Fruit fly (Drosophila melanogaster) whole organism, embryonic: ENCODE results near the gene Pi4KIIalpha.
A peak's percentile ranks its signal among the peaks of the same experiment; 100 is the strongest.

Experiments used
- Abd-B ChIP-seq: fragments of 200-800 bp; sonication (Bioruptor generic); optimal IDR thresholded peaks from 2 replicates; lab custom pipeline; 2018; ENCODE audit warnings: missing biosample characterization, mild to moderate bottlenecking, missing genetic modification characterization, moderate library complexity
- CG10431 ChIP-seq: fragments of 200-800 bp; sonication (Bioruptor generic); optimal IDR thresholded peaks from 3 replicates; lab custom pipeline; 2018; ENCODE audit warnings: missing biosample characterization, mild to moderate bottlenecking, missing genetic modification characterization
- CG11695 ChIP-seq: fragments of 200-800 bp; sonication (Bioruptor generic); IDR thresholded peaks from 3 replicates; pipeline ENCODE4 v1.3.6; 2022; ENCODE audit warnings: missing biosample characterization, missing genetic modification characterization
- CG11723 ChIP-seq: fragments of 200-800 bp; sonication (Bioruptor generic); optimal IDR thresholded peaks from 2 replicates; lab custom pipeline; 2017; ENCODE audit warnings: missing biosample characterization, mild to moderate bottlenecking, missing genetic modification characterization
- CG12219 ChIP-seq: fragments of 200-800 bp; sonication (Bioruptor generic); optimal IDR thresholded peaks from 3 replicates; lab custom pipeline; 2018; ENCODE audit warnings: missing biosample characterization, mild to moderate bottlenecking, missing genetic modification characterization
- CG12659 ChIP-seq: fragments of 200-800 bp; sonication (Bioruptor generic); optimal IDR thresholded peaks from 3 replicates; lab custom pipeline; 2017; ENCODE audit warnings: mild to moderate bottlenecking, missing biosample characterization, missing genetic modification reagents, missing genetic modification characterization
- CG13894 ChIP-seq: fragments of 200-800 bp; sonication (Bioruptor generic); optimal IDR thresholded peaks from 3 replicates; lab custom pipeline; 2018; ENCODE audit warnings: missing biosample characterization, mild to moderate bottlenecking, missing genetic modification characterization, moderate library complexity
- CG14441 ChIP-seq: fragments of 200-800 bp; sonication (Bioruptor generic); IDR thresholded peaks from 2 replicates; pipeline ENCODE4 v1.3.6; 2022; ENCODE audit warnings: missing biosample characterization, missing genetic modification characterization
- CG18476 ChIP-seq: fragments of 200-800 bp; sonication (Bioruptor generic); optimal IDR thresholded peaks from 2 replicates; lab custom pipeline; 2016; ENCODE audit warnings: missing biosample characterization, mild to moderate bottlenecking, missing genetic modification characterization
- CG18764 ChIP-seq: fragments of 200-800 bp; sonication (Bioruptor generic); optimal IDR thresholded peaks from 3 replicates; lab custom pipeline; 2016; ENCODE audit warnings: missing biosample characterization, missing genetic modification characterization
- CG30403 ChIP-seq: fragments of 200-800 bp; sonication (Bioruptor generic); optimal IDR thresholded peaks from 3 replicates; lab custom pipeline; 2016; ENCODE audit warnings: missing biosample characterization, missing genetic modification characterization
- CG3163 ChIP-seq: fragments of 200-800 bp; sonication (Bioruptor generic); optimal IDR thresholded peaks from 3 replicates; lab custom pipeline; 2016; ENCODE audit warnings: missing biosample characterization, missing genetic modification characterization
- CG4707 ChIP-seq: fragments of 200-800 bp; sonication (Bioruptor generic); optimal IDR thresholded peaks from 2 replicates; lab custom pipeline; 2018; ENCODE audit warnings: missing biosample characterization, mild to moderate bottlenecking, missing genetic modification characterization, moderate library complexity
- CG7372 ChIP-seq: fragments of 200-800 bp; sonication (Bioruptor generic); IDR thresholded peaks from 2 replicates; pipeline ENCODE4 v1.3.6; 2022; ENCODE audit warnings: missing biosample characterization, missing genetic modification characterization
- CG7556 ChIP-seq: fragments of 200-800 bp; sonication (Bioruptor generic); optimal IDR thresholded peaks from 2 replicates; lab custom pipeline; 2017; ENCODE audit warnings: missing biosample characterization, mild to moderate bottlenecking, missing genetic modification characterization
- CG9437 ChIP-seq: fragments of 200-800 bp; sonication (Bioruptor generic); optimal IDR thresholded peaks from 2 replicates; lab custom pipeline; 2018; ENCODE audit warnings: missing biosample characterization, mild to moderate bottlenecking, missing genetic modification characterization
- CG9797 ChIP-seq: fragments of 200-800 bp; sonication (Bioruptor generic); optimal IDR thresholded peaks from 3 replicates; lab custom pipeline; 2018; ENCODE audit warnings: missing biosample characterization, mild to moderate bottlenecking, missing genetic modification characterization
- CoRest ChIP-seq: fragments of 200-800 bp; sonication (Bioruptor generic); optimal IDR thresholded peaks from 3 replicates; lab custom pipeline; 2018; ENCODE audit warnings: missing biosample characterization, mild to moderate bottlenecking, missing genetic modification characterization, moderate library complexity
- Dip2 ChIP-seq: fragments of 200-800 bp; sonication (Bioruptor generic); IDR thresholded peaks from 2 replicates; pipeline ENCODE4 v1.3.6; 2022; ENCODE audit warnings: missing biosample characterization, missing genetic modification characterization
- Dll ChIP-seq: fragments of 200-800 bp; sonication (Bioruptor generic); IDR thresholded peaks from 4 replicates; pipeline ENCODE4 v1.3.6; 2022; ENCODE audit warnings: missing biosample characterization, missing genetic modification characterization; ENCODE audit not compliant: partially characterized antibody
- Drgx ChIP-seq: fragments of 200-800 bp; sonication (Bioruptor generic); IDR thresholded peaks from 2 replicates; pipeline ENCODE4 v1.3.6; 2022; ENCODE audit warnings: missing biosample characterization, missing genetic modification characterization
- Mad ChIP-seq: fragments of 200-800 bp; sonication (Bioruptor generic); optimal IDR thresholded peaks from 2 replicates; lab custom pipeline; 2016; ENCODE audit warnings: missing biosample characterization, missing genetic modification characterization
- Neu2 ChIP-seq: fragments of 200-800 bp; sonication (Bioruptor generic); optimal IDR thresholded peaks from 3 replicates; lab custom pipeline; 2016; ENCODE audit warnings: missing biosample characterization, missing genetic modification characterization, borderline replicate concordance
- Pdp1 ChIP-seq, 2 experiments: fragments of 200-800 bp; sonication (Bioruptor generic); optimal IDR thresholded peaks; 3 replicates each; lab custom pipeline; 2016; ENCODE audit warnings: missing biosample characterization in 2 of 2, missing genetic modification characterization in 2 of 2, mild to moderate bottlenecking in 1 of 2, moderate library complexity in 1 of 2
- YL-1 ChIP-seq: fragments of 200-800 bp; sonication (Bioruptor generic); optimal IDR thresholded peaks from 3 replicates; lab custom pipeline; 2017; ENCODE audit warnings: missing biosample characterization, mild to moderate bottlenecking, missing genetic modification characterization
- ac ChIP-seq: fragments of 200-800 bp; sonication (Bioruptor generic); optimal IDR thresholded peaks from 3 replicates; lab custom pipeline; 2017; ENCODE audit warnings: missing biosample characterization, mild to moderate bottlenecking, missing genetic modification characterization
- amos ChIP-seq: fragments of 200-800 bp; sonication (Bioruptor generic); IDR thresholded peaks from 2 replicates; pipeline ENCODE4 v1.3.6; 2022; ENCODE audit warnings: missing biosample characterization, missing genetic modification characterization; ENCODE audit not compliant: partially characterized antibody
- bsh ChIP-seq, 2 experiments: fragments of 200-800 bp; sonication (Bioruptor generic); optimal IDR thresholded peaks; 2 replicates each; lab custom pipeline; 2017 to 2018; ENCODE audit warnings: mild to moderate bottlenecking in 2 of 2, missing biosample characterization in 2 of 2, missing genetic modification characterization in 2 of 2, moderate library complexity in 1 of 2
- caup ChIP-seq: fragments of 200-800 bp; sonication (Bioruptor generic); optimal IDR thresholded peaks from 3 replicates; lab custom pipeline; 2017; ENCODE audit warnings: missing biosample characterization, mild to moderate bottlenecking, missing genetic modification characterization, moderate library complexity; ENCODE audit not compliant: severe bottlenecking
- crc ChIP-seq: fragments of 200-800 bp; sonication (Bioruptor generic); optimal IDR thresholded peaks from 2 replicates; lab custom pipeline; 2016; ENCODE audit warnings: missing biosample characterization, missing genetic modification characterization
- crp ChIP-seq, 2 experiments: fragments of 200-800 bp; sonication (Bioruptor generic); optimal IDR thresholded peaks; 2 replicates in 1 of 2; 3 replicates in 1 of 2; lab custom pipeline; 2017; ENCODE audit warnings: missing biosample characterization in 2 of 2, missing genetic modification characterization in 2 of 2, mild to moderate bottlenecking in 1 of 2, moderate library complexity in 1 of 2
- gce ChIP-seq: fragments of 200-800 bp; sonication (Bioruptor generic); IDR thresholded peaks from 3 replicates; pipeline ENCODE4 v1.3.6; 2022; ENCODE audit warnings: missing biosample characterization, missing genetic modification characterization
- gem ChIP-seq: fragments of 200-800 bp; sonication (Bioruptor generic); optimal IDR thresholded peaks from 2 replicates; lab custom pipeline; 2019; ENCODE audit warnings: missing biosample characterization, mild to moderate bottlenecking, missing genetic modification characterization, moderate library complexity
- gro ChIP-seq: fragments of 200-800 bp; sonication (Bioruptor generic); optimal IDR thresholded peaks from 2 replicates; lab custom pipeline; 2016; ENCODE audit warnings: missing biosample characterization, missing genetic modification characterization
- hb ChIP-seq: fragments of 200-800 bp; sonication (Bioruptor generic); IDR thresholded peaks from 3 replicates; pipeline ENCODE4 v1.3.6; 2022; ENCODE audit warnings: missing biosample characterization, missing genetic modification characterization; ENCODE audit not compliant: partially characterized antibody
- kni ChIP-seq: fragments of 200-800 bp; sonication (Bioruptor generic); optimal IDR thresholded peaks from 3 replicates; lab custom pipeline; 2017; ENCODE audit warnings: mild to moderate bottlenecking, missing biosample characterization, missing genetic modification reagents, missing genetic modification characterization
- schlank ChIP-seq: fragments of 200-800 bp; sonication (Bioruptor generic); optimal IDR thresholded peaks from 2 replicates; lab custom pipeline; 2018; ENCODE audit warnings: missing biosample characterization, mild to moderate bottlenecking, missing genetic modification characterization
- sens-2 ChIP-seq: fragments of 200-800 bp; sonication (Bioruptor generic); IDR thresholded peaks from 2 replicates; pipeline ENCODE4 v1.3.6; 2022; ENCODE audit warnings: missing biosample characterization, missing genetic modification characterization
- seq ChIP-seq: fragments of 200-800 bp; sonication (Bioruptor generic); IDR thresholded peaks from 2 replicates; pipeline ENCODE4 v1.3.6; 2022; ENCODE audit warnings: missing biosample characterization, missing genetic modification characterization
- shn ChIP-seq: fragments of 200-800 bp; sonication (Bioruptor generic); optimal IDR thresholded peaks from 3 replicates; lab custom pipeline; 2016; ENCODE audit warnings: missing biosample characterization, missing genetic modification characterization
- slou ChIP-seq: fragments of 200-800 bp; sonication (Bioruptor generic); optimal IDR thresholded peaks from 3 replicates; lab custom pipeline; 2016; ENCODE audit warnings: missing biosample characterization, missing genetic modification characterization
- sna ChIP-seq: fragments of 200-800 bp; sonication (Bioruptor generic); IDR thresholded peaks from 2 replicates; pipeline ENCODE4 v1.3.6; 2022; ENCODE audit warnings: missing biosample characterization, missing genetic modification characterization; ENCODE audit not compliant: partially characterized antibody
- sr ChIP-seq: fragments of 200-800 bp; sonication (Bioruptor generic); IDR thresholded peaks from 3 replicates; pipeline ENCODE4 v1.3.6; 2022; ENCODE audit warnings: missing biosample characterization, missing genetic modification characterization
- toy ChIP-seq: fragments of 200-800 bp; sonication (Bioruptor generic); IDR thresholded peaks from 2 replicates; pipeline ENCODE4 v1.3.6; 2022; ENCODE audit warnings: missing biosample characterization, missing genetic modification characterization
- trem ChIP-seq: fragments of 200-800 bp; optimal IDR thresholded peaks from 3 replicates; lab custom pipeline; 2019; ENCODE audit warnings: missing biosample characterization, mild to moderate bottlenecking, missing genetic modification characterization, moderate library complexity
- tup ChIP-seq: fragments of 200-800 bp; sonication (Bioruptor generic); optimal IDR thresholded peaks from 2 replicates; lab custom pipeline; 2016; ENCODE audit warnings: missing biosample characterization, mild to moderate bottlenecking, missing genetic modification characterization, moderate library complexity
- wor ChIP-seq: fragments of 200-800 bp; sonication (Bioruptor generic); IDR thresholded peaks from 2 replicates; pipeline ENCODE4 v1.3.6; 2022; ENCODE audit warnings: missing biosample characterization, missing genetic modification characterization

Pi4KIIalpha gene

dm6 chr3R:5517002-5517875 is 46.2 kb downstream of the Pi4KIIalpha start, which contains the start of gene Itpr (continued):
- TF ChIP-seq amos (GFP tag; lab: Robert Waterston, UW) (peak; percentile 50; the same call in 1 of the 2 replicates), CG11723 (GFP tag; lab: Kevin White, UChicago) (no peak), CG12659 (peak; percentile 39), CG13894 (tag; lab: Kevin White, UChicago) (no peak), kni (GFP tag; lab: Kevin White, UChicago) (peak; percentile 59), sna (GFP tag; lab: Robert Waterston, UW) (peak; percentile 55), YL-1 (peak; percentile 33), sr (GFP tag; lab: Robert Waterston, UW) (peak; percentile 41; the same call in 1 of the 3 replicates), hb (0 out of 3 replicates have a peak, but pooled peaks have one; percentile 45), caup (GFP tag; lab: Kevin White, UChicago) (peak; percentile 15), CG10431 (GFP tag; lab: Kevin White, UChicago) (peak; percentile 7), ac (GFP tag; lab: Kevin White, UChicago) (peak; percentile 5), toy (no peak)

DNA sequence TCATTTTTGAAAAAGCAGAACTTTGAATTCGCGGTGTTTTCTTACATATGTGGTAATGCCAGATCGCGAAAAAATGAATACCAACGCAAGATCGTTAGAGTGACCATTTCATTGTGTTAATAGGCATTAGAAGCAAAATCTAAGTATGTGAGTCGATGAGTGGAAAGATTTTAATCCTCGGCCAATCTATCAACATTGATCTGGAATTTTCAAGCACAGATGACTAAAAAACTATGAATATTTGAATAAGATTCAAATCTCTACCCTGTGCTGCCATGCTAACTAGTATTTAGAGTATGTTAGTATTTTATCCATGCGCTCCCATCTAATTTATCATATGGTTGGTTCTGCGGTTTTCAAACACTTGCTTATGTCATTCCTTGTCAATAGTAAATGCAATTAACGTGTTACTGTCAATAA is 46.9 kb downstream of the Pi4KIIalpha start:
- no peak for TF ChIP-seq gce (GFP tag; lab: Robert Waterston, UW)
- TF ChIP-seq Dip2 (GFP tag; lab: Robert Waterston, UW) = no peak
- no peak for TF ChIP-seq Neu2 (GFP tag; lab: Kevin White, UChicago)
- TF ChIP-seq CG7372 (GFP tag; lab: Robert Waterston, UW) = no peak
- TF ChIP-seq CG18764 = no peak
- TF ChIP-seq bsh (GFP tag; optimal IDR thresholded peaks at IDR 0.05; lab: Kevin White, UChicago) = no peak
- TF ChIP-seq CoRest (tag; lab: Kevin White, UChicago) = peak; percentile 16
- no peak for TF ChIP-seq CG30403 (GFP tag; lab: Kevin White, UChicago)
- peak; percentile 69 for TF ChIP-seq CG9437 (GFP tag; lab: Kevin White, UChicago)
- no peak for TF ChIP-seq Drgx
- no peak for TF ChIP-seq gro (GFP tag; lab: Kevin White, UChicago)
- TF ChIP-seq CG13894 (tag; lab: Kevin White, UChicago) = no peak
- TF ChIP-seq shn (GFP tag; lab: Kevin White, UChicago) = no peak
- no peak for TF ChIP-seq wor
- no peak for TF ChIP-seq tup
- no peak for TF ChIP-seq seq
- peak; percentile 2 for TF ChIP-seq gem (tag; lab: Kevin White, UChicago)
- peak; percentile 23 for TF ChIP-seq Abd-B (GFP tag; lab: Kevin White, UChicago)
- no peak for TF ChIP-seq CG7556 (GFP tag; lab: Kevin White, UChicago)
- no peak for TF ChIP-seq CG11695 (GFP tag; lab: Robert Waterston, UW)
- no peak for TF ChIP-seq CG14441
- peak; percentile 84 for TF ChIP-seq CG9797 (GFP tag; lab: Kevin White, UChicago)
- TF ChIP-seq hb = no peak
- peak; percentile 50 for TF ChIP-seq trem (tag; lab: Kevin White, UChicago)
- TF ChIP-seq Pdp1 (GFP tag; optimal IDR thresholded peaks at IDR 0.05; lab: Kevin White, UChicago) = no peak
- TF ChIP-seq CG3163 = no peak
- TF ChIP-seq slou (GFP tag; lab: Kevin White, UChicago) = no peak
- TF ChIP-seq crp (GFP tag; optimal IDR thresholded peaks at IDR 0.05; lab: Kevin White, UChicago) = peak; percentile 32 to 85
- TF ChIP-seq schlank (tag; lab: Kevin White, UChicago) = no peak
- TF ChIP-seq Dll = no peak
- no peak for TF ChIP-seq crc
- no peak for TF ChIP-seq sens-2 (GFP tag; lab: Robert Waterston, UW)
- TF ChIP-seq CG18476 (GFP tag; lab: Kevin White, UChicago) = no peak
- no peak for TF ChIP-seq CG12219 (GFP tag; lab: Kevin White, UChicago)
- no peak for TF ChIP-seq CG4707 (GFP tag; lab: Kevin White, UChicago)
- no peak for TF ChIP-seq Mad (GFP tag; lab: Kevin White, UChicago)
